Fruit fly (Drosophila melanogaster): ENCODE measurements around the gene CG7049.
A peak's percentile ranks its signal among the peaks of the same experiment; 100 is the strongest.

CG7049 gene

dm6 chr3L:199754-200596 is 23.9 kb upstream of the CG7049 start, which contains the start of the genes rno and mri:
TSS of gene rno (minus strand) at chr3L:199762.
TSS of gene mri (plus strand) at chr3L:200174.
- no peak for TF ChIP-seq crol (GFP tag; IDR thresholded peaks at IDR 0.05)
- TF ChIP-seq lmd (GFP tag; IDR thresholded peaks at IDR 0.05), result peak; percentile 62
- peak; percentile 50; the same call in 1 of the 2 replicates for TF ChIP-seq CG11247 (GFP tag; IDR thresholded peaks at IDR 0.05)
- no peak for TF ChIP-seq rib (GFP tag; IDR thresholded peaks at IDR 0.05)
- no peak for TF ChIP-seq Antp (GFP tag; optimal IDR thresholded peaks at IDR 0.05)
- TF ChIP-seq sob (GFP tag; IDR thresholded peaks at IDR 0.05), result peak; percentile 69
- TF ChIP-seq inv (GFP tag; IDR thresholded peaks at IDR 0.05; ENCODE audit: partially characterized antibody), result peak; percentile 90
- no peak for TF ChIP-seq CG7786 (GFP tag; optimal IDR thresholded peaks at IDR 0.05)
- TF ChIP-seq cas (GFP tag; IDR thresholded peaks at IDR 0.05), result no peak
- no peak for TF ChIP-seq fu2 (GFP tag; optimal IDR thresholded peaks at IDR 0.05)
- peak; percentile 32 for TF ChIP-seq mam (GFP tag; optimal IDR thresholded peaks at IDR 0.05)
- TF ChIP-seq shn (GFP tag; optimal IDR thresholded peaks at IDR 0.05), result no peak
- TF ChIP-seq fd3F (GFP tag; optimal IDR thresholded peaks at IDR 0.05), result peak; percentile 64
- TF ChIP-seq Ets97D (GFP tag; optimal IDR thresholded peaks at IDR 0.05), result peak; percentile 71
- peak; percentile 67 for TF ChIP-seq NfI (GFP tag; optimal IDR thresholded peaks at IDR 0.05)
- TF ChIP-seq CG32767 (GFP tag; IDR thresholded peaks at IDR 0.05), result peak; percentile 82
- TF ChIP-seq pita (GFP tag; optimal IDR thresholded peaks at IDR 0.05), result no peak
- no peak; the same call in 1 of the 2 replicates for TF ChIP-seq CG31224 (GFP tag; IDR thresholded peaks at IDR 0.05)
- no peak for TF ChIP-seq pnt (GFP tag; optimal IDR thresholded peaks at IDR 0.05)
- peak; percentile 37 for TF ChIP-seq run (tag; optimal IDR thresholded peaks at IDR 0.05)
- peak; percentile 57 for TF ChIP-seq CG14667 (GFP tag; IDR thresholded peaks at IDR 0.05)
- TF ChIP-seq seq (GFP tag; IDR thresholded peaks at IDR 0.05), result no peak
- peak; percentile 79 for TF ChIP-seq CG15269 (tag; optimal IDR thresholded peaks at IDR 0.05)
- TF ChIP-seq dm (GFP tag; optimal IDR thresholded peaks at IDR 0.05), result no peak
- peak; percentile 95 for TF ChIP-seq CG16813 (GFP tag; IDR thresholded peaks at IDR 0.05; ENCODE audit: partially characterized antibody)
- no peak for TF ChIP-seq GATAe (GFP tag; conservative IDR thresholded peaks at IDR 0.05)
- TF ChIP-seq CG2116 (GFP tag; optimal IDR thresholded peaks at IDR 0.05), result peak; percentile 99
- no peak for TF ChIP-seq vfl (GFP tag; optimal IDR thresholded peaks at IDR 0.05)
- TF ChIP-seq twi (tag; optimal IDR thresholded peaks at IDR 0.05), result peak; percentile 62
- peak; percentile 73 for TF ChIP-seq CG9215 (GFP tag; IDR thresholded peaks at IDR 0.05)
- TF ChIP-seq Med (GFP tag), result peak; percentile 77
- peak; percentile 65 for TF ChIP-seq Abd-B (GFP tag; optimal IDR thresholded peaks at IDR 0.05)
- TF ChIP-seq CG30431 (GFP tag; optimal IDR thresholded peaks at IDR 0.05), result peak; percentile 45
- no peak for TF ChIP-seq hth (optimal IDR thresholded peaks at IDR 0.05)
- peak; percentile 36 for TF ChIP-seq nerfin-1 (tag; optimal IDR thresholded peaks at IDR 0.05)
- peak; percentile 50 for TF ChIP-seq CG10462 (GFP tag; optimal IDR thresholded peaks at IDR 0.05)
- TF ChIP-seq vvl (GFP tag; IDR thresholded peaks at IDR 0.05), result peak; percentile 81
- TF ChIP-seq zfh1 (GFP tag; IDR thresholded peaks at IDR 0.05), result peak; percentile 71; the same call in 2 of the 3 replicates
- TF ChIP-seq CG4730 (GFP tag; IDR thresholded peaks at IDR 0.05), result peak; percentile 72
- peak; percentile 13 for TF ChIP-seq CrebB (tag; optimal IDR thresholded peaks at IDR 0.05)
- no peak for TF ChIP-seq ERR (GFP tag; optimal IDR thresholded peaks at IDR 0.05)
- TF ChIP-seq CG1647 (GFP tag; optimal IDR thresholded peaks at IDR 0.05), result no peak
- TF ChIP-seq nom (GFP tag; optimal IDR thresholded peaks at IDR 0.05), result no peak
- no peak for TF ChIP-seq cad (GFP tag; optimal IDR thresholded peaks at IDR 0.05)
- peak; percentile 61; the same call in 2 of the 3 replicates for TF ChIP-seq ci (GFP tag; IDR thresholded peaks at IDR 0.05)
- TF ChIP-seq E2f2 (GFP tag; IDR thresholded peaks at IDR 0.05), result peak; percentile 40
- TF ChIP-seq Fer2 (tag; optimal IDR thresholded peaks at IDR 0.05), result peak; percentile 50
- TF ChIP-seq nmo (GFP tag; optimal IDR thresholded peaks at IDR 0.05), result peak; percentile 86
- peak; percentile 43; the same call in 1 of the 2 replicates for TF ChIP-seq CG7372 (GFP tag; IDR thresholded peaks at IDR 0.05)
- TF ChIP-seq CG15073 (GFP tag; optimal IDR thresholded peaks at IDR 0.05), result no peak
